Fruit fly (Drosophila melanogaster): ENCODE data around the gene CG34124.
A peak's percentile ranks its signal among the peaks of the same experiment; 100 is the strongest.

Gene CG34124

DNA sequence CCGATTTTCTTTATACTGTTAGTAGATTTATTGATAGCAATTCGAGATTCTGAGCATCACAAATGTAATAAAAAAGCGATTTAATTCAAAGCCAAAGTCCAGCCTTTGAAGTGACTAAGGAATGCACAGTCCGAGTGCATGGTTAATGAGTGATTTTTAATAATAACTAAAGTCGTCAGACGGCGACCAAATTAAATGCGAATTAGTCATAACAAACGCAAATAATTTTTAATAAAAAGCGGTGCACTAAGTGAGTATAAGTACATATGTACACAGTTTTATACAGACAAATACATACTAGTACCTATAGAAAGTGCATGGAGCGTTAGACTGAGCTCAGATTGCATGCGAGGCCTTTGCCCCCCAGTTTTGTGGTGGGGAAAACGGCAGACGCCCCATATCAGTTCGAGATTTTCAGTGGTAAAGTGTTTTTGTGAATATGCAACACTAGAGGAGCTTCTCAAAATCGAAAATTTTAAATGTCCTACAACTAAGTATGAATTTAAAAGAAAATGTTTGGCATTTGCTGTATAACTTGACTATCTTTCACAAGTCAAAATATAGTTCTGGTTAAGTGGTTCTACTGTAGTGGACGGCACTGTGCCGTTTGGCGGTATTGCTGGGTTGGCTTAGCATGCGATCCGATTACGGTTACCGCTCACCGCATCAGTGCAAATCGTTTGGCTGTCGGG, 44.6 kb downstream of the CG34124 start (continued):
- no peak for TF ChIP-seq CG6854 (GFP tag; optimal IDR thresholded peaks at IDR 0.05)
- TF ChIP-seq Ets96B (tag; optimal IDR thresholded peaks at IDR 0.05), result peak; percentile 13
- TF ChIP-seq dsx (GFP tag; optimal IDR thresholded peaks at IDR 0.05; ENCODE audit: poor library complexity, severe bottlenecking), result no peak
- peak; percentile 37 for TF ChIP-seq achi (GFP tag; optimal IDR thresholded peaks at IDR 0.05)
- no peak for TF ChIP-seq CG6808 (GFP tag; optimal IDR thresholded peaks at IDR 0.05)
- TF ChIP-seq CG11762 (GFP tag; optimal IDR thresholded peaks at IDR 0.05; ENCODE audit: insufficient read depth), result no peak
- no peak for TF ChIP-seq Blimp-1 (GFP tag; optimal IDR thresholded peaks at IDR 0.05)
- TF ChIP-seq CG32006 (GFP tag; optimal IDR thresholded peaks at IDR 0.05), result peak; percentile 81
- TF ChIP-seq CG8632 (GFP tag; optimal IDR thresholded peaks at IDR 0.05), result no peak
- peak; percentile 39 for TF ChIP-seq Hr39 (GFP tag; optimal IDR thresholded peaks at IDR 0.05)
- TF ChIP-seq cyc (GFP tag; optimal IDR thresholded peaks at IDR 0.05), result peak; percentile 10
- peak; percentile 84 for TF ChIP-seq svp (GFP tag)

DNA sequence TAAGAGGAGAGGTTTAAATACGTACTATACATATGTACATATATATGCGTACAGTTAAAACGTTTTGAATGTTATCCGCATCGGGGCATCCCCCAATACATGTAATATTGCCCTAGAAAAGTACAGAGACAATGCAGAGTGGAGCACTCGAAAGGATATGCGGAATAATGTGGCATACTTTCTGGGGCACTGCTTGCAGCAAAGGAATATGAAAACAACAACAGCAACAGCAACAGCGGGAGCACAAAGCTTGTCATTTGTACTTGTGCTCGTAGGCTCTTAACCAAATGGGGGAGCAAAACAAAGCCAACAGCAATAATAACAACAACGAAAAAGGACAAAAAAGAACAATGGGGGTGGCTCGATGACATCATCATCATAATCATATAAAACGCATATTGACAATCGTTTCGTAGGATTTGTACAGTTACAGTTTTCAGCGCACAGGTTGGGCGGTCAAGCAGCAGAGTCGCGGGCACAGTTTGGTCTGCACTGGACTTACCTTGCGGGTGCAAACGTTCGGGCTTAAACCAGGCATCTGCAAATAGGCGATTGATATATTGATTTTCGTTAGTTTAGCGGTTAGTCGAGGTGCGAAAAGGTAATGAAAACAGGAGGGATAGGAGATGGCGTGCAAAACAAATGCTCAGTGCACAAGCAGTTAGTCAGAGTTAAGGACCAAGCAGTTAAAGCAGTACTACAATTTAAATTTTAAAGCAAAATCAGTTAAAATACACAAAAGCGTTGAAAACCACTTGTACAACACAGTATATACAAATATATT, 45.7 kb downstream of the CG34124 start:
- TF ChIP-seq CG6808 (GFP tag; optimal IDR thresholded peaks at IDR 0.05) (no peak), CG31627 (GFP tag; optimal IDR thresholded peaks at IDR 0.05) (no peak), Ets21C (GFP tag; optimal IDR thresholded peaks at IDR 0.05) (no peak), CG34406 (GFP tag; optimal IDR thresholded peaks at IDR 0.05) (no peak), CG9139 (GFP tag; optimal IDR thresholded peaks at IDR 0.05) (no peak), CG6163 (GFP tag; IDR thresholded peaks at IDR 0.05) (0 out of 3 replicates have a peak, but pooled peaks have one; percentile 8)

DNA sequence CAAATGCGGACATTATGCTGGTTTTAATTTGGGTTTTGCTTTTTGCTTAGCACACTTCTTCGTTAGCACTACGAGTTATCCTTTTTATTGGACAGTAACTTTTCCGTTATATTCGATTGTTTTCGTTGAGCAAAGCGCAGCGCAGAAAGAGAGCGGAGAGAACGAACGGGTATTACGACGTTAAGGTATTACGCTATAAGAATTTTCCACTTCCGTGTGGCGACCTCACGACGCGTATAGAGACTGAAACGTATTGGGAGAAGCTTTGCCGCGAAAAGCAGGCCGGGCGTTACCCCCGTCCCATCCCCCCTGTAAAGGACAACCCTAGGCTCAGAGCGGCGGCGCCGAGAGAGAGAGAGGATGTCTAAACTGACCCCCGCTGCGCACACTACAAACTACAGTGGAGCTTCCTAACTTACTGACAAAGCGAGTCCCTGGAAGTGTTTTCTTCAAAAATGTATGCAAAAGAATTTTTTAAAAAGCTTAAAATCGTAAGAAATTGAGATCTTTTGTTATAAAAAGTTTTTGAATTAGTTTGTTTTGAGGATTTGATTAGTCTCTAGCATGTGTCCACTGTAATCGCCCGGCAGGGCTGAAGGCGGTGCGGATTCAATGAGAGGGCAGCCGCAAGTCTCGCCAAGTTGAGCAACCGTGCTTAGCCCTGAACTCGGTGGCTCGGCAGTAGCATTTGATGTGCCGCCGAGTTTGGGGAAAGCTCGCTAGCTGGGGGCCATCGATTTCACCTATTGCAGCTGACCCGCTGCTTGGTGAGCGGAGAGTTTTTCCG, 46.7 kb downstream of the CG34124 start:
- TF ChIP-seq CG34406 (GFP tag; optimal IDR thresholded peaks at IDR 0.05) (peak; percentile 80), CG8319 (GFP tag; optimal IDR thresholded peaks at IDR 0.05) (peak; percentile 86), lz (GFP tag; optimal IDR thresholded peaks at IDR 0.05) (peak; percentile 89), achi (GFP tag; optimal IDR thresholded peaks at IDR 0.05) (peak; percentile 91), CG10669 (GFP tag; optimal IDR thresholded peaks at IDR 0.05) (peak; percentile 89), fd85E (GFP tag; optimal IDR thresholded peaks at IDR 0.05) (peak; percentile 56), CG31627 (GFP tag; optimal IDR thresholded peaks at IDR 0.05) (peak; percentile 90), CG6808 (GFP tag; optimal IDR thresholded peaks at IDR 0.05) (peak; percentile 82), CG15336 (GFP tag; IDR thresholded peaks at IDR 0.05) (peak; percentile 88), CG10631 (GFP tag; optimal IDR thresholded peaks at IDR 0.05) (peak; percentile 90), cyc (GFP tag; optimal IDR thresholded peaks at IDR 0.05) (peak; percentile 88), Hr4 (GFP tag; optimal IDR thresholded peaks at IDR 0.05) (peak; percentile 91), CG11902 (GFP tag; optimal IDR thresholded peaks at IDR 0.05) (peak; percentile 76), Hr38 (GFP tag; optimal IDR thresholded peaks at IDR 0.05) (peak; percentile 19), Eip78C (GFP tag) (peak; percentile 96), net (GFP tag; optimal IDR thresholded peaks at IDR 0.05) (peak; percentile 87), CG4318 (GFP tag; optimal IDR thresholded peaks at IDR 0.05) (no peak), Sox14 (GFP tag; optimal IDR thresholded peaks at IDR 0.05) (peak; percentile 91), Ets21C (GFP tag; optimal IDR thresholded peaks at IDR 0.05) (peak; percentile 82), esn (GFP tag; optimal IDR thresholded peaks at IDR 0.05) (peak; percentile 91), CG7368 (GFP tag; optimal IDR thresholded peaks at IDR 0.05) (peak; percentile 87), Blimp-1 (GFP tag; optimal IDR thresholded peaks at IDR 0.05) (peak; percentile 47), CG11762 (GFP tag; optimal IDR thresholded peaks at IDR 0.05; ENCODE audit: insufficient read depth) (peak; percentile 83), Ets96B (tag; optimal IDR thresholded peaks at IDR 0.05) (peak; percentile 90), fd59A (GFP tag; optimal IDR thresholded peaks at IDR 0.05) (peak; percentile 81), topi (GFP tag; optimal IDR thresholded peaks at IDR 0.05) (peak; percentile 88), spab (GFP tag; optimal IDR thresholded peaks at IDR 0.05) (peak; percentile 82), CG32006 (GFP tag; optimal IDR thresholded peaks at IDR 0.05) (peak; percentile 88), acj6 (GFP tag; optimal IDR thresholded peaks at IDR 0.05) (peak; percentile 88), CG3032 (tag; optimal IDR thresholded peaks at IDR 0.05) (peak; percentile 88), Eip93F (GFP tag; optimal IDR thresholded peaks at IDR 0.05) (peak; percentile 72), ss (GFP tag; optimal IDR thresholded peaks at IDR 0.05) (peak; percentile 85 to 87), Met (GFP tag; optimal IDR thresholded peaks at IDR 0.05) (peak; percentile 87), CG3919 (GFP tag; optimal IDR thresholded peaks at IDR 0.05) (peak; percentile 91), Hr39 (GFP tag; optimal IDR thresholded peaks at IDR 0.05) (peak; percentile 91)
